Worm (Caenorhabditis elegans): ENCODE data around the gene srh-41.

Gene srh-41

DNA sequence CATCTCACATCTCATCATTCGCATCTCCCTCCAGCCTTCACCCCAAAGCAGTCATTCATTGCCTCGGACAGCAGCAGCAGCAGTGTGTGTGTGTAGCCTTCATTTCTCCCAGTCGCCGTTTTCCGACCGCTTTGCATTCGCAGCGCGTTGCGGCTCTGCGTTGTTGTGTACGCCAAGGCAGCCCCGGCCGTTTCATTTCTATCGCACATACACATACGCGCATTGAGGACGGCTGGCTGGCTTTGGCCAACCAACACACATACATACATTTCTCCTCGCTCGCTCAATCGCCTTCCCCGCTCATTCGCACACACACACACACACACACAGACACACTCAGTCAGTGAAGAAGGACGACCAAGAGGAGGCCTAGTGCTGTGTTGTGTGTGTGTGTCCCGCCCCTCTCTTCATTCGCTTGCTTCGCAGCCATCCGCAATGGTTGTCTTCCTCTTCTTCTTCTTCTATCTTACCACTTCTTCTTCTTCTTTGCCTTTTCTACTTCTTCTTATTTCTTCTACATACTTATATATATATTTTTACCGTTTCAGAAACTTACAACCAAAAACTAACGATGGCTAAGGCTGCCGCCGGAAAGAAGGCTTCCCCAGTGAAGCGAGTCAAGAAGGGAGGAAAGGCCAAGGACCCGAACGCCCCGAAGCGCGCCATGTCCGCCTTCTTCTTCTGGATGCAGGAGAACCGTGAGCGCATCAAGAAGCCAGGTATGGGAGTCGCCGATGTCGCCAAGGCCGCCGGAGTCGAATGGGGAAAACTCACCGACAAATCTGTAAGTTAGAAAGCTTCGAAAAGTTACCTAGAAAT, 36.8 kb downstream of the srh-41 start, which contains the start of gene hmg-1.1:
Gene hmg-1.1, plus strand, starts transcription at position 549 of the 819 bp plus-strand sequence.
- TF ChIP-seq F16B12.6 (tag; optimal IDR thresholded peaks at IDR 0.05) = peak; percentile 38
- TF ChIP-seq pag-3 (tag; optimal IDR thresholded peaks at IDR 0.05; ENCODE audit: borderline replicate concordance, insufficient read depth) = no peak
- TF ChIP-seq unc-62 (GFP tag; optimal IDR thresholded peaks at IDR 0.05) = no peak
- no peak for TF ChIP-seq C34B4.2 (tag; optimal IDR thresholded peaks at IDR 0.05)
- peak; percentile 61 for TF ChIP-seq lir-3 (tag; optimal IDR thresholded peaks at IDR 0.05; ENCODE audit: poor library complexity)
- peak; percentile 56 for TF ChIP-seq fos-1 (tag; optimal IDR thresholded peaks at IDR 0.05)
- TF ChIP-seq ceh-88 (GFP tag; IDR thresholded peaks at IDR 0.05) = no peak; the same call in 1 of the 2 replicates
- peak; percentile 90 for TF ChIP-seq lin-14 (GFP tag; optimal IDR thresholded peaks at IDR 0.05)
- no peak for TF ChIP-seq nhr-76 (tag; optimal IDR thresholded peaks at IDR 0.05)
- no peak for TF ChIP-seq ets-5 (GFP tag; IDR thresholded peaks at IDR 0.05)
- peak; percentile 14 for TF ChIP-seq nhr-85 (tag)
- peak; percentile 43 for TF ChIP-seq unc-130 (tag; optimal IDR thresholded peaks at IDR 0.05)
- peak; percentile 41 for TF ChIP-seq egl-13 (tag; optimal IDR thresholded peaks at IDR 0.05)
- peak; percentile 74 to 79 for TF ChIP-seq efl-1 (optimal IDR thresholded peaks at IDR 0.05)
- TF ChIP-seq efl-1 (GFP tag; optimal IDR thresholded peaks at IDR 0.05 in 1 of 2) = peak; percentile 47 to 94
- peak; percentile 87 for TF ChIP-seq fkh-8 (tag; optimal IDR thresholded peaks at IDR 0.05)
- peak; percentile 8 for TF ChIP-seq lin-15B (tag; optimal IDR thresholded peaks at IDR 0.05)
- no peak for TF ChIP-seq ceh-63 (GFP tag; optimal IDR thresholded peaks at IDR 0.05)
- TF ChIP-seq fkh-4 (tag; optimal IDR thresholded peaks at IDR 0.05; ENCODE audit: borderline replicate concordance) = no peak
- TF ChIP-seq nhr-71 (tag; optimal IDR thresholded peaks at IDR 0.05) = peak; percentile 83
- TF ChIP-seq aha-1 (tag; optimal IDR thresholded peaks at IDR 0.05) = no peak
- peak; percentile 35 to 76 for TF ChIP-seq lsy-2 (tag; optimal IDR thresholded peaks at IDR 0.05)
- no peak for TF ChIP-seq nhr-237 (tag; optimal IDR thresholded peaks at IDR 0.05)
- TF ChIP-seq grh-1 (GFP tag; IDR thresholded peaks at IDR 0.05) = no peak
- peak; percentile 58 for TF ChIP-seq snpc-4 (tag; optimal IDR thresholded peaks at IDR 0.05)
- TF ChIP-seq egl-27 (tag; optimal IDR thresholded peaks at IDR 0.05) = no peak
- TF ChIP-seq irx-1 (tag; optimal IDR thresholded peaks at IDR 0.05) = peak; percentile 18
- peak; percentile 70 for TF ChIP-seq tbx-2 (tag; optimal IDR thresholded peaks at IDR 0.05)
- TF ChIP-seq hlh-4 (tag; optimal IDR thresholded peaks at IDR 0.05) = no peak
- peak; percentile 20 for TF ChIP-seq lin-13 (GFP tag; optimal IDR thresholded peaks at IDR 0.05)
- TF ChIP-seq rnt-1 (tag; optimal IDR thresholded peaks at IDR 0.05) = peak; percentile 54
- TF ChIP-seq jun-1 (tag; optimal IDR thresholded peaks at IDR 0.05) = peak; percentile 65
- TF ChIP-seq mep-1 (tag; optimal IDR thresholded peaks at IDR 0.05) = peak; percentile 74
- no peak for TF ChIP-seq vab-15 (tag; optimal IDR thresholded peaks at IDR 0.05)
- TF ChIP-seq hlh-17 (GFP tag; optimal IDR thresholded peaks at IDR 0.05; ENCODE audit: borderline replicate concordance) = no peak
- no peak for TF ChIP-seq nhr-11 (tag; optimal IDR thresholded peaks at IDR 0.05)
- TF ChIP-seq ces-1 (GFP tag; optimal IDR thresholded peaks at IDR 0.05) = no peak
- peak; percentile 0 for TF ChIP-seq elt-2 (tag; optimal IDR thresholded peaks at IDR 0.05)
- TF ChIP-seq dsc-1 (tag; optimal IDR thresholded peaks at IDR 0.05) = peak; percentile 57
- TF ChIP-seq ceh-90 (tag; optimal IDR thresholded peaks at IDR 0.05) = no peak
- peak; percentile 77 for TF ChIP-seq swsn-7 (tag; optimal IDR thresholded peaks at IDR 0.05)
- TF ChIP-seq aly-2 (tag; optimal IDR thresholded peaks at IDR 0.05) = no peak
- TF ChIP-seq efl-3 (GFP tag; optimal IDR thresholded peaks at IDR 0.05) = no peak
- no peak for TF ChIP-seq Y116A8C.19 (tag; optimal IDR thresholded peaks at IDR 0.05; ENCODE audit: borderline replicate concordance)
- TF ChIP-seq nhr-19 (GFP tag; conservative IDR thresholded peaks at IDR 0.05) = peak; percentile 47
- TF ChIP-seq fkh-10 (GFP tag; optimal IDR thresholded peaks at IDR 0.05) = no peak
- peak in 2 of 3 experiments; percentile 26 to 79 for TF ChIP-seq ceh-82 (tag; optimal IDR thresholded peaks at IDR 0.05)
- TF ChIP-seq ztf-11 (tag; optimal IDR thresholded peaks at IDR 0.05) = peak in 1 of 2 experiments; percentile 63
- no peak for TF ChIP-seq tlp-1 (tag; optimal IDR thresholded peaks at IDR 0.05)
- TF ChIP-seq sup-37 (GFP tag; optimal IDR thresholded peaks at IDR 0.05) = no peak
- TF ChIP-seq unc-98 (GFP tag; IDR thresholded peaks at IDR 0.05) = no peak; the same call in 1 of the 2 replicates

All from whole organism, L1 larva.